Fruit fly (Drosophila melanogaster): ENCODE measurements around the gene CG12523.

The CG12523 gene

dm6 chr3L:10810539-10811443 lies 9.8 kb downstream of the CG12523 start:
- no peak for TF ChIP-seq Myc (optimal IDR thresholded peaks at IDR 0.05)
- no peak for TF ChIP-seq psq (optimal IDR thresholded peaks at IDR 0.05)
- no peak for TF ChIP-seq h (optimal IDR thresholded peaks at IDR 0.05)
- no peak for TF ChIP-seq ttk (optimal IDR thresholded peaks at IDR 0.05)
- TF ChIP-seq Sin3A (optimal IDR thresholded peaks at IDR 0.05): no peak
- TF ChIP-seq insv (optimal IDR thresholded peaks at IDR 0.05): no peak

dm6 chr3L:10811881-10812280 lies 10.9 kb downstream of the CG12523 start:
- TF ChIP-seq Myc (optimal IDR thresholded peaks at IDR 0.05): no peak
- no peak for TF ChIP-seq h (optimal IDR thresholded peaks at IDR 0.05)
- TF ChIP-seq insv (optimal IDR thresholded peaks at IDR 0.05): no peak
- no peak for TF ChIP-seq psq (optimal IDR thresholded peaks at IDR 0.05)
- no peak for TF ChIP-seq ttk (optimal IDR thresholded peaks at IDR 0.05)
- TF ChIP-seq Sin3A (optimal IDR thresholded peaks at IDR 0.05): no peak

- no peak for TF ChIP-seq Myc (optimal IDR thresholded peaks at IDR 0.05)
- TF ChIP-seq ttk (optimal IDR thresholded peaks at IDR 0.05): no peak
- TF ChIP-seq psq (optimal IDR thresholded peaks at IDR 0.05): no peak
- TF ChIP-seq Sin3A (optimal IDR thresholded peaks at IDR 0.05): no peak
- TF ChIP-seq h (optimal IDR thresholded peaks at IDR 0.05): no peak
- TF ChIP-seq insv (optimal IDR thresholded peaks at IDR 0.05): no peak
Measured at dm6 chr3L:10812903-10813302, 11.9 kb downstream of the CG12523 start.

dm6 chr3L:10813911-10814310 lies 12.9 kb downstream of the CG12523 start:
- TF ChIP-seq ttk (optimal IDR thresholded peaks at IDR 0.05): no peak

dm6 chr3L:10814519-10814918 lies 13.5 kb downstream of the CG12523 start, which contains the start of gene CG42831:
Gene CG42831, plus strand, starts transcription at chr3L:10814819.
- TF ChIP-seq ttk (optimal IDR thresholded peaks at IDR 0.05) (no peak), insv (optimal IDR thresholded peaks at IDR 0.05) (no peak), psq (optimal IDR thresholded peaks at IDR 0.05) (no peak), h (optimal IDR thresholded peaks at IDR 0.05) (no peak), Sin3A (optimal IDR thresholded peaks at IDR 0.05) (no peak), Myc (optimal IDR thresholded peaks at IDR 0.05) (no peak)

dm6 chr3L:10814925-10815447 lies 14.0 kb downstream of the CG12523 start:
- TF ChIP-seq Myc (optimal IDR thresholded peaks at IDR 0.05): no peak
- no peak for TF ChIP-seq Sin3A (optimal IDR thresholded peaks at IDR 0.05)
- TF ChIP-seq h (optimal IDR thresholded peaks at IDR 0.05): no peak
- no peak for TF ChIP-seq insv (optimal IDR thresholded peaks at IDR 0.05)
- TF ChIP-seq psq (optimal IDR thresholded peaks at IDR 0.05): no peak
- no peak for TF ChIP-seq ttk (optimal IDR thresholded peaks at IDR 0.05)

dm6 chr3L:10816703-10817531 lies 15.9 kb downstream of the CG12523 start:
- TF ChIP-seq h (optimal IDR thresholded peaks at IDR 0.05): no peak
- TF ChIP-seq ttk (optimal IDR thresholded peaks at IDR 0.05): no peak
- TF ChIP-seq psq (optimal IDR thresholded peaks at IDR 0.05): no peak
- TF ChIP-seq Sin3A (optimal IDR thresholded peaks at IDR 0.05): no peak
- no peak for TF ChIP-seq Myc (optimal IDR thresholded peaks at IDR 0.05)
- no peak for TF ChIP-seq insv (optimal IDR thresholded peaks at IDR 0.05)

dm6 chr3L:10817670-10818650 lies 17.0 kb downstream of the CG12523 start:
- TF ChIP-seq h (optimal IDR thresholded peaks at IDR 0.05) (no peak), insv (optimal IDR thresholded peaks at IDR 0.05) (no peak), Sin3A (optimal IDR thresholded peaks at IDR 0.05) (no peak), psq (optimal IDR thresholded peaks at IDR 0.05) (no peak), ttk (optimal IDR thresholded peaks at IDR 0.05) (no peak), Myc (optimal IDR thresholded peaks at IDR 0.05) (no peak)

dm6 chr3L:10821468-10821867 lies 20.5 kb downstream of the CG12523 start:
- no peak for TF ChIP-seq h (optimal IDR thresholded peaks at IDR 0.05)
- no peak for TF ChIP-seq Sin3A (optimal IDR thresholded peaks at IDR 0.05)
- TF ChIP-seq psq (optimal IDR thresholded peaks at IDR 0.05): no peak
- no peak for TF ChIP-seq Myc (optimal IDR thresholded peaks at IDR 0.05)
- TF ChIP-seq insv (optimal IDR thresholded peaks at IDR 0.05): no peak
- no peak for TF ChIP-seq ttk (optimal IDR thresholded peaks at IDR 0.05)

- TF ChIP-seq Myc (optimal IDR thresholded peaks at IDR 0.05) (no peak), insv (optimal IDR thresholded peaks at IDR 0.05) (no peak), ttk (optimal IDR thresholded peaks at IDR 0.05) (no peak), h (optimal IDR thresholded peaks at IDR 0.05) (no peak), Sin3A (optimal IDR thresholded peaks at IDR 0.05) (no peak), psq (optimal IDR thresholded peaks at IDR 0.05) (no peak)
Measured at dm6 chr3L:10822364-10823231, 21.6 kb downstream of the CG12523 start.
